Worm (Caenorhabditis elegans): ENCODE measurements around the gene chil-22.

DNA sequence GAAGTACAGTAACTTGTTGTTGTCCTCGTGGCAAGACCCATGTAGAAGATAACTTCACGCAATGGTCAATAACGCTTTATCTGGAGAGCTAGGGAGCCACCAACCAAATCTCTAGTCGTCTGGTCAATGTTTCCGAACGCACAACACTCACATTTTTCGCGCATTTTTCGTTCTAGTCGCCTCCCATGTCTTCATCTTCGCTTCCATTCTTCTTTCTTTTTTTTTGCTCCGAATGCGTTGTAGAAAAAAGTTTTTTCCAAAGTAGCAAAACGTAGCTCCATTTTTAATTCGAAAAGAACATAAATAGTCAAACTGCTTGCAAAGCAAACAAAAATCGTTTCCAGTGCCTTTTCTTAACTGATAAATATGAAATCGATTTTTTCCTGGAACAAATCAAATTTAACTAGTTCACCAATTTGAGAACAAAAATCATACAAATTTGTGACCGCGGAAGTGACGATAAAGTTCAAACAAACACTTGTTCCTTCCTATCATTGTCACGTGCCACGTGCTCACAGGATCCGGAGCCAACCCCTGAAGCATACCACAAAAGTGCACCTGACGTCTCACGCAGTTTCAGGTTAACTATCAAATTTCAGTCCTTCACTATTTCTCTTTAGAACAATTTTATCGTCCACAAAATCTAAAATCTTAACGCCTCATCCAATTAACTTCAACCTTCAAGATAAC lies 47.0 kb downstream of the chil-22 start:
- TF ChIP-seq lin-39 (tag; optimal IDR thresholded peaks at IDR 0.05) (no peak), ceh-82 (tag; optimal IDR thresholded peaks at IDR 0.05) (no peak), lin-35 (GFP tag; optimal IDR thresholded peaks at IDR 0.05) (no peak), C34B4.2 (tag; optimal IDR thresholded peaks at IDR 0.05) (no peak), mab-9 (GFP tag; IDR thresholded peaks at IDR 0.05) (no peak), snpc-4 (tag; optimal IDR thresholded peaks at IDR 0.05) (no peak), fkh-8 (tag; optimal IDR thresholded peaks at IDR 0.05) (no peak)

Data from whole organism, L1 larva.